Fruit fly (Drosophila melanogaster) whole organism, embryonic: ENCODE measurements around the gene mRpL15.
A peak's percentile ranks its signal among the peaks of the same experiment; 100 is the strongest.

Experiments
- Awh ChIP-seq: fragments of 200-800 bp; sonication (Bioruptor generic); IDR thresholded peaks from 2 replicates; pipeline ENCODE4, ENCODE4 v1.3.6; 2022; ENCODE audit warnings: missing biosample characterization, missing genetic modification characterization
- BEAF-32 ChIP-seq: fragments of 200-800 bp; sonication (Bioruptor generic); optimal IDR thresholded peaks from 3 replicates; lab custom pipeline; 2017; ENCODE audit warnings: missing biosample characterization, missing genetic modification characterization, mild to moderate bottlenecking, moderate library complexity, missing genetic modification reagents
- CG10462 ChIP-seq: fragments of 200-800 bp; sonication (Bioruptor generic); optimal IDR thresholded peaks from 2 replicates; lab custom pipeline; 2016; ENCODE audit warnings: missing biosample characterization, missing genetic modification characterization
- CG10543 ChIP-seq: fragments of 200-800 bp; sonication (Bioruptor generic); optimal IDR thresholded peaks from 3 replicates; lab custom pipeline; 2017; ENCODE audit warnings: missing biosample characterization, mild to moderate bottlenecking, missing genetic modification characterization, moderate library complexity
- CG11696 ChIP-seq: fragments of 200-800 bp; sonication (Bioruptor generic); IDR thresholded peaks from 2 replicates; pipeline ENCODE4 v1.3.6; 2022; ENCODE audit warnings: missing biosample characterization, missing genetic modification characterization
- CG12219 ChIP-seq: fragments of 200-800 bp; sonication (Bioruptor generic); optimal IDR thresholded peaks from 3 replicates; lab custom pipeline; 2018; ENCODE audit warnings: missing biosample characterization, mild to moderate bottlenecking, missing genetic modification characterization
- CG12659 ChIP-seq: fragments of 200-800 bp; sonication (Bioruptor generic); optimal IDR thresholded peaks from 3 replicates; lab custom pipeline; 2017; ENCODE audit warnings: mild to moderate bottlenecking, missing biosample characterization, missing genetic modification reagents, missing genetic modification characterization
- CG13287 ChIP-seq: fragments of 200-800 bp; sonication (Bioruptor generic); IDR thresholded peaks from 2 replicates; pipeline ENCODE4 v1.3.6; 2022; ENCODE audit warnings: missing biosample characterization, missing genetic modification characterization; ENCODE audit not compliant: partially characterized antibody
- CG14860 ChIP-seq: fragments of 200-800 bp; sonication (Bioruptor generic); IDR thresholded peaks from 3 replicates; pipeline ENCODE4 v1.3.6; 2022; ENCODE audit warnings: missing biosample characterization, missing genetic modification characterization; ENCODE audit not compliant: partially characterized antibody
- CG15073 ChIP-seq: fragments of 200-800 bp; sonication (Bioruptor generic); optimal IDR thresholded peaks from 2 replicates; lab custom pipeline; 2016; ENCODE audit warnings: missing biosample characterization, missing genetic modification characterization
- CG34224 ChIP-seq: fragments of 200-800 bp; sonication (Bioruptor generic); IDR thresholded peaks from 3 replicates; pipeline ENCODE4 v1.3.6; 2022; ENCODE audit warnings: missing biosample characterization, missing genetic modification characterization; ENCODE audit not compliant: partially characterized antibody
- CG6791 ChIP-seq: fragments of 200-800 bp; sonication (Bioruptor generic); IDR thresholded peaks from 3 replicates; pipeline ENCODE4 v1.3.6; 2022; ENCODE audit warnings: missing biosample characterization, missing genetic modification characterization; ENCODE audit not compliant: partially characterized antibody
- CG8765 ChIP-seq: fragments of 200-800 bp; sonication (Bioruptor generic); IDR thresholded peaks from 2 replicates; pipeline ENCODE4 v1.3.6; 2022; ENCODE audit warnings: missing biosample characterization, missing genetic modification characterization
- CG9797 ChIP-seq: fragments of 200-800 bp; sonication (Bioruptor generic); optimal IDR thresholded peaks from 3 replicates; lab custom pipeline; 2018; ENCODE audit warnings: missing biosample characterization, mild to moderate bottlenecking, missing genetic modification characterization
- Dll ChIP-seq: fragments of 200-800 bp; sonication (Bioruptor generic); IDR thresholded peaks from 4 replicates; pipeline ENCODE4 v1.3.6; 2022; ENCODE audit warnings: missing biosample characterization, missing genetic modification characterization; ENCODE audit not compliant: partially characterized antibody
- Doc3 ChIP-seq: fragments of 200-800 bp; sonication (Bioruptor generic); IDR thresholded peaks from 3 replicates; pipeline ENCODE4 v1.3.6; 2022; ENCODE audit warnings: missing biosample characterization, missing genetic modification characterization; ENCODE audit not compliant: partially characterized antibody
- Dp ChIP-seq: fragments of 200-800 bp; sonication (Bioruptor generic); optimal IDR thresholded peaks from 2 replicates; lab custom pipeline; 2018; ENCODE audit warnings: missing biosample characterization, mild to moderate bottlenecking, missing genetic modification characterization, moderate library complexity
- Dref ChIP-seq: fragments of 200-800 bp; sonication (Bioruptor generic); IDR thresholded peaks from 2 replicates; pipeline ENCODE4 v1.3.6; 2022; ENCODE audit warnings: missing biosample characterization, missing genetic modification characterization
- E2f2 ChIP-seq: fragments of 200-800 bp; sonication (Bioruptor generic); IDR thresholded peaks from 2 replicates; pipeline ENCODE4 v1.3.6; 2022; ENCODE audit warnings: missing biosample characterization, missing genetic modification characterization
- Lim3 ChIP-seq: fragments of 200-800 bp; sonication (Bioruptor generic); IDR thresholded peaks from 2 replicates; pipeline ENCODE4 v1.3.6; 2022; ENCODE audit warnings: missing biosample characterization, missing genetic modification characterization
- MBD-R2 ChIP-seq: fragments of 200-800 bp; sonication (Bioruptor generic); IDR thresholded peaks from 2 replicates; pipeline ENCODE4 v1.3.6; 2022; ENCODE audit warnings: missing biosample characterization, missing genetic modification characterization
- MESR4 ChIP-seq: fragments of 200-800 bp; sonication (Bioruptor generic); optimal IDR thresholded peaks from 2 replicates; lab custom pipeline; 2018; ENCODE audit warnings: missing biosample characterization, mild to moderate bottlenecking, missing genetic modification characterization, moderate library complexity
- Max ChIP-seq: fragments of 200-800 bp; sonication (Bioruptor generic); optimal IDR thresholded peaks from 2 replicates; lab custom pipeline; 2016; ENCODE audit warnings: missing biosample characterization, mild to moderate bottlenecking, missing genetic modification characterization
- Med ChIP-seq: fragments of 200-800 bp; sonication (Bioruptor generic); peaks from one replicate; lab custom pipeline; 2016; ENCODE audit warnings: missing biosample characterization, missing genetic modification characterization, mild to moderate bottlenecking, inconsistent platforms, moderate library complexity
- Myb ChIP-seq: fragments of 200-800 bp; sonication (Bioruptor generic); optimal IDR thresholded peaks from 2 replicates; lab custom pipeline; 2016; ENCODE audit warnings: missing biosample characterization, missing genetic modification characterization
- Scr ChIP-seq: fragments of 200-800 bp; sonication (Bioruptor generic); IDR thresholded peaks from 2 replicates; pipeline ENCODE4 v1.3.6; 2022; ENCODE audit warnings: missing biosample characterization, missing genetic modification characterization; ENCODE audit not compliant: partially characterized antibody
- Sry-δ ChIP-seq: fragments of 200-800 bp; sonication (Bioruptor generic); optimal IDR thresholded peaks from 2 replicates; lab custom pipeline; 2016; ENCODE audit warnings: missing biosample characterization, missing genetic modification characterization
- YL-1 ChIP-seq: fragments of 200-800 bp; sonication (Bioruptor generic); optimal IDR thresholded peaks from 3 replicates; lab custom pipeline; 2017; ENCODE audit warnings: missing biosample characterization, mild to moderate bottlenecking, missing genetic modification characterization
- ac ChIP-seq: fragments of 200-800 bp; sonication (Bioruptor generic); optimal IDR thresholded peaks from 3 replicates; lab custom pipeline; 2017; ENCODE audit warnings: missing biosample characterization, mild to moderate bottlenecking, missing genetic modification characterization
- bbx ChIP-seq: fragments of 200-800 bp; sonication (Bioruptor generic); IDR thresholded peaks from 2 replicates; pipeline ENCODE4 v1.3.6; 2022; ENCODE audit warnings: missing biosample characterization, missing genetic modification characterization; ENCODE audit not compliant: partially characterized antibody
- bsh ChIP-seq, 2 experiments: fragments of 200-800 bp; sonication (Bioruptor generic); optimal IDR thresholded peaks; 2 replicates each; lab custom pipeline; 2017 to 2018; ENCODE audit warnings: mild to moderate bottlenecking in 2 of 2, missing biosample characterization in 2 of 2, missing genetic modification characterization in 2 of 2, moderate library complexity in 1 of 2
- chinmo ChIP-seq: fragments of 200-800 bp; sonication (Bioruptor generic); IDR thresholded peaks from 4 replicates; pipeline ENCODE4 v1.3.6; 2022; ENCODE audit warnings: missing biosample characterization, missing genetic modification characterization; ENCODE audit not compliant: partially characterized antibody
- chm ChIP-seq: fragments of 200-800 bp; sonication (Bioruptor generic); IDR thresholded peaks from 2 replicates; pipeline ENCODE4 v1.3.6; 2022; ENCODE audit warnings: missing biosample characterization, missing genetic modification characterization
- crp ChIP-seq, 2 experiments: fragments of 200-800 bp; sonication (Bioruptor generic); optimal IDR thresholded peaks; 2 replicates in 1 of 2; 3 replicates in 1 of 2; lab custom pipeline; 2017; ENCODE audit warnings: missing biosample characterization in 2 of 2, missing genetic modification characterization in 2 of 2, mild to moderate bottlenecking in 1 of 2, moderate library complexity in 1 of 2
- gfzf ChIP-seq: fragments of 200-800 bp; sonication (Bioruptor generic); optimal IDR thresholded peaks from 2 replicates; lab custom pipeline; 2016; ENCODE audit warnings: missing biosample characterization, mild to moderate bottlenecking, missing genetic modification characterization, moderate library complexity
- hbn ChIP-seq: fragments of 200-800 bp; sonication (Bioruptor generic); IDR thresholded peaks from 2 replicates; pipeline ENCODE4 v1.3.6; 2022; ENCODE audit warnings: missing biosample characterization, missing genetic modification characterization; ENCODE audit not compliant: partially characterized antibody
- insv ChIP-seq, 2 experiments: fragments of 200-800 bp; sonication (Bioruptor generic); optimal IDR thresholded peaks; 3 replicates each; lab custom pipeline; 2016 to 2018; ENCODE audit warnings: missing biosample characterization in 2 of 2, missing genetic modification characterization in 2 of 2
- nerfin-1 ChIP-seq: fragments of 200-800 bp; sonication (Bioruptor generic); optimal IDR thresholded peaks from 3 replicates; lab custom pipeline; 2019; ENCODE audit warnings: missing biosample characterization, mild to moderate bottlenecking, missing genetic modification characterization, moderate library complexity
- pzg ChIP-seq: fragments of 200-800 bp; sonication (Bioruptor generic); optimal IDR thresholded peaks from 3 replicates; lab custom pipeline; 2018; ENCODE audit warnings: missing biosample characterization, mild to moderate bottlenecking, missing genetic modification characterization, moderate library complexity
- sna ChIP-seq: fragments of 200-800 bp; sonication (Bioruptor generic); IDR thresholded peaks from 2 replicates; pipeline ENCODE4 v1.3.6; 2022; ENCODE audit warnings: missing biosample characterization, missing genetic modification characterization; ENCODE audit not compliant: partially characterized antibody
- sqz ChIP-seq: fragments of 200-800 bp; sonication (Bioruptor generic); optimal IDR thresholded peaks from 3 replicates; lab custom pipeline; 2018; ENCODE audit warnings: missing biosample characterization, mild to moderate bottlenecking, missing genetic modification characterization
- sr ChIP-seq: fragments of 200-800 bp; sonication (Bioruptor generic); IDR thresholded peaks from 3 replicates; pipeline ENCODE4 v1.3.6; 2022; ENCODE audit warnings: missing biosample characterization, missing genetic modification characterization
- trem ChIP-seq: fragments of 200-800 bp; optimal IDR thresholded peaks from 3 replicates; lab custom pipeline; 2019; ENCODE audit warnings: missing biosample characterization, mild to moderate bottlenecking, missing genetic modification characterization, moderate library complexity
- vvl ChIP-seq: fragments of 200-800 bp; sonication (Bioruptor generic); IDR thresholded peaks from 2 replicates; pipeline ENCODE4 v1.3.6; 2022; ENCODE audit warnings: missing biosample characterization, missing genetic modification characterization
- zen ChIP-seq: fragments of 200-800 bp; sonication (Bioruptor generic); optimal IDR thresholded peaks from 3 replicates; lab custom pipeline; 2018; ENCODE audit warnings: missing biosample characterization, mild to moderate bottlenecking, missing genetic modification characterization, moderate library complexity

Gene mRpL15

DNA sequence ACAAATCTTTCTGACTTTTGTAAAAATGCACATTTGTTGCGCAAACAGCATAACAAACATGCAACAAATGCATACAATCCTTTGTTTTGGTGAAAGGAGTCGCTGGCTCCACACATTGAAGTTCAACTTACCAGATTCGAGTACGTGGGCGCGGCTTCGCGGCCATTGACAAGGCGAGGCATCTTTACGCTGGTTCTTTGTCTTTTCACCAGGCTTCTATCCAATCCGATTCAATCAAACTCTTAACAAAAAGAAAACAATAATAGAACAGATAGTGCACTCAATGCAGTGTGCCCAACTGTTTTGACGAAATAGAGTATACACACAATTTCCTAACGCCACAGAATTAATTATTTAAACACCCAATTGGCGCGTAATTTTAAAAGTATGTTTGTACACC, 5.8 kb downstream of the mRpL15 start, which contains the start of gene CG5262 (continued):
- peak; percentile 76 for TF ChIP-seq vvl
- no peak for TF ChIP-seq insv (GFP tag; optimal IDR thresholded peaks at IDR 0.05; lab: Kevin White, UChicago)
- TF ChIP-seq sr = no peak
- TF ChIP-seq Dp (GFP tag; lab: Kevin White, UChicago) = peak; percentile 90
- peak; percentile 57 for TF ChIP-seq Sry-δ (GFP tag; lab: Kevin White, UChicago)
- TF ChIP-seq E2f2 (GFP tag; lab: Robert Waterston, UW) = peak; percentile 92
- TF ChIP-seq sqz = no peak
- peak; percentile 19 for TF ChIP-seq zen (tag; lab: Kevin White, UChicago)
- TF ChIP-seq crp (GFP tag; optimal IDR thresholded peaks at IDR 0.05; lab: Kevin White, UChicago) = peak in 1 of 2 experiments; percentile 69
- peak; percentile 15; the same call in 1 of the 2 replicates for TF ChIP-seq hbn (GFP tag; lab: Robert Waterston, UW)

DNA sequence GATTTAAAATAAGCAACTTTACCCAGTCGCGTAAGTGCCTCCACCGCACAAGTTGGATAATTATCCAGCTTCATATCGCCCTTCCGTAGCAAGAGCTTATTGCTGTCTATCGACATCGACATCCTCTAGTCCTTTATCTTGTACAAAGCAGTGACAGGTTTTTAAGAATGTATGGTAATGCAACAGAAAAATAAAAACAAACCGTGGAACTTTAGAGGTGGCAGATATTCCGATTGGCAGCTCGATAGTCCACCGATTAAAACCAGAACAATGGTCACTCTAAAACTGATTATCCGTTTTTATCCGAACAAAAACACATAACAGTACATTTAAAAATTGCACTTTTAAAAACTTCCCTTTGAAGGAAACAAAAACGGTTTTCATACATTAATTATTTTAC, 8.6 kb downstream of the mRpL15 start, which contains the start of gene CG5274:
TSS of gene CG5274 (minus strand) at position 218 of the 400 bp plus-strand sequence.
- TF ChIP-seq YL-1 (GFP tag; lab: Kevin White, UChicago) = peak; percentile 40
- peak; percentile 51 for TF ChIP-seq pzg (GFP tag; lab: Kevin White, UChicago)
- TF ChIP-seq CG10462 (GFP tag; lab: Kevin White, UChicago) = peak; percentile 40
- TF ChIP-seq Lim3 = no peak
- peak; percentile 53 for TF ChIP-seq Dp (GFP tag; lab: Kevin White, UChicago)
- TF ChIP-seq CG6791 (GFP tag; lab: Robert Waterston, UW) = peak; percentile 70
- TF ChIP-seq CG12659 = peak; percentile 17
- no peak for TF ChIP-seq CG8765 (GFP tag; lab: Robert Waterston, UW)
- peak; percentile 62 for TF ChIP-seq Myb (GFP tag; lab: Kevin White, UChicago)
- no peak for TF ChIP-seq Max
- 0 out of 4 replicates have a peak, but pooled peaks have one; percentile 41 for TF ChIP-seq chinmo (GFP tag; lab: Robert Waterston, UW)
- peak; percentile 33 for TF ChIP-seq nerfin-1
- peak; percentile 49 for TF ChIP-seq BEAF-32 (GFP tag; lab: Kevin White, UChicago)
- TF ChIP-seq chm (GFP tag; lab: Robert Waterston, UW) = no peak
- TF ChIP-seq Sry-δ (GFP tag; lab: Kevin White, UChicago) = peak; percentile 79
- no peak for TF ChIP-seq CG10543 (GFP tag; lab: Kevin White, UChicago)
- peak; percentile 23 for TF ChIP-seq trem (tag; lab: Kevin White, UChicago)
- TF ChIP-seq CG11696 = no peak
- TF ChIP-seq Awh (GFP tag; lab: Robert Waterston, UW) = no peak
- no peak for TF ChIP-seq bsh (GFP tag; optimal IDR thresholded peaks at IDR 0.05; lab: Kevin White, UChicago)
- no peak for TF ChIP-seq ac (GFP tag; lab: Kevin White, UChicago)
- peak; percentile 52; the same call in 1 of the 2 replicates for TF ChIP-seq bbx (GFP tag; lab: Robert Waterston, UW)
- peak; percentile 52 for TF ChIP-seq gfzf
- TF ChIP-seq Med (GFP tag; lab: Kevin White, UChicago) = peak; percentile 13
- peak; percentile 66 for TF ChIP-seq MBD-R2 (GFP tag; lab: Robert Waterston, UW)
- 0 out of 4 replicates have a peak, but pooled peaks have one; percentile 37 for TF ChIP-seq Dll (GFP tag; lab: Robert Waterston, UW)
- peak; percentile 42 for TF ChIP-seq Scr (GFP tag; lab: Robert Waterston, UW)
- TF ChIP-seq Doc3 (GFP tag; lab: Robert Waterston, UW) = peak; percentile 30; the same call in 1 of the 3 replicates
- TF ChIP-seq CG9797 = peak; percentile 47
- peak; percentile 73 for TF ChIP-seq Dref (GFP tag; lab: Robert Waterston, UW)
- peak; percentile 60; the same call in 1 of the 2 replicates for TF ChIP-seq CG13287
- peak; percentile 57 for TF ChIP-seq E2f2 (GFP tag; lab: Robert Waterston, UW)
- peak; percentile 56 for TF ChIP-seq MESR4 (GFP tag; lab: Kevin White, UChicago)
- TF ChIP-seq CG12219 (GFP tag; lab: Kevin White, UChicago) = no peak
- 0 out of 2 replicates have a peak, but pooled peaks have one; percentile 26 for TF ChIP-seq sna
- peak; percentile 27; the same call in 1 of the 2 replicates for TF ChIP-seq hbn (GFP tag; lab: Robert Waterston, UW)
- no peak for TF ChIP-seq CG14860 (GFP tag; lab: Robert Waterston, UW)
- no peak for TF ChIP-seq CG15073 (GFP tag; lab: Kevin White, UChicago)
- TF ChIP-seq CG34224 (GFP tag; lab: Robert Waterston, UW) = peak; percentile 62
